Worm (Caenorhabditis elegans): Measurements from ENCODE around the gene F13E9.15.
A peak's percentile ranks its signal among the peaks of the same experiment; 100 is the strongest.

ce11 chrIV:10933062-10933552 lies 43.4 kb upstream of the F13E9.15 start, which contains the start of the genes dnc-1 and lsm-7:
- TF ChIP-seq rpc-1 (optimal IDR thresholded peaks at IDR 0.05) (no peak), rpc-1 (tag; optimal IDR thresholded peaks at IDR 0.05) (no peak), egrh-3 (GFP tag; IDR thresholded peaks at IDR 0.05) (no peak), nfya-2 (GFP tag; IDR thresholded peaks at IDR 0.05) (no peak), T07F8.4 (tag; optimal IDR thresholded peaks at IDR 0.05) (no peak), unc-62 (GFP tag; optimal IDR thresholded peaks at IDR 0.05) (no peak), ceh-27 (GFP tag; optimal IDR thresholded peaks at IDR 0.05) (peak; percentile 3), efl-1 (GFP tag; optimal IDR thresholded peaks at IDR 0.05) (no peak), Y53F4B.3 (GFP tag; IDR thresholded peaks at IDR 0.05) (no peak), ama-1 (optimal IDR thresholded peaks at IDR 0.05) (no peak), ama-1 (GFP tag; optimal IDR thresholded peaks at IDR 0.05) (peak in 1 of 2 experiments; percentile 22), die-1 (tag; optimal IDR thresholded peaks at IDR 0.05) (no peak), ztf-22 (GFP tag; optimal IDR thresholded peaks at IDR 0.05) (no peak), attf-5 (GFP tag; optimal IDR thresholded peaks at IDR 0.05) (peak; percentile 96), hmg-20 (GFP tag; IDR thresholded peaks at IDR 0.05) (no peak), unc-130 (GFP tag; optimal IDR thresholded peaks at IDR 0.05) (no peak)
